Worm (Caenorhabditis elegans) whole organism, young adult: ENCODE results near the gene C27A7.5.

Source experiments
- B0035.1 ChIP-seq: sonication (generic microtip); optimal IDR thresholded peaks from 2 replicates; lab custom pipeline; 2016; ENCODE audit warnings: missing genetic modification characterization, mild to moderate bottlenecking, missing compliant biosample characterization, missing genotype, missing genetic modification reagents
- F39B2.1 ChIP-seq: fragments of 200-800 bp; sonication (Bioruptor generic); IDR thresholded peaks from 2 replicates; pipeline ENCODE4 v1.3.6; 2022; ENCODE audit warnings: missing genetic modification reagents, missing genetic modification characterization, missing compliant biosample characterization
- F49E8.2 ChIP-seq: sonication (generic microtip); optimal IDR thresholded peaks from 3 replicates; lab custom pipeline; 2017; ENCODE audit warnings: missing genetic modification characterization, mild to moderate bottlenecking, missing compliant biosample characterization, antibody characterized with exemption, moderate library complexity; ENCODE audit not compliant: insufficient read depth
- aptf-2 ChIP-seq: fragments of 200-800 bp; sonication (Bioruptor generic); conservative IDR thresholded peaks from 2 replicates; pipeline ENCODE4 v1.3.6; 2022; ENCODE audit warnings: missing genetic modification reagents, missing genetic modification characterization, missing compliant biosample characterization
- gei-17 ChIP-seq: fragments of 200-800 bp; sonication (Bioruptor generic); optimal IDR thresholded peaks from 2 replicates; lab custom pipeline; 2018; ENCODE audit warnings: mild to moderate bottlenecking, missing genetic modification characterization, missing compliant biosample characterization
- mcd-1 ChIP-seq: fragments of 200-800 bp; sonication (Bioruptor generic); IDR thresholded peaks from 2 replicates; pipeline ENCODE4 v1.3.6; 2022; ENCODE audit warnings: missing genetic modification reagents, missing genetic modification characterization, missing compliant biosample characterization
- pha-4 ChIP-seq: fragments of 150-350 bp; sonication (generic microtip); optimal IDR thresholded peaks from 2 replicates; lab custom pipeline; 2014; ENCODE audit warnings: missing biosample characterization, missing genetic modification reagents, missing genetic modification characterization
- tbx-9 ChIP-seq: sonication (generic microtip); optimal IDR thresholded peaks from 2 replicates; lab custom pipeline; 2016; ENCODE audit warnings: borderline replicate concordance, missing genetic modification characterization, inconsistent platforms, missing compliant biosample characterization
- unc-62 ChIP-seq: fragments of 150-350 bp; optimal IDR thresholded peaks from 2 replicates; lab custom pipeline; 2014; ENCODE audit warnings: missing biosample characterization, missing genetic modification reagents, missing genetic modification characterization

DNA sequence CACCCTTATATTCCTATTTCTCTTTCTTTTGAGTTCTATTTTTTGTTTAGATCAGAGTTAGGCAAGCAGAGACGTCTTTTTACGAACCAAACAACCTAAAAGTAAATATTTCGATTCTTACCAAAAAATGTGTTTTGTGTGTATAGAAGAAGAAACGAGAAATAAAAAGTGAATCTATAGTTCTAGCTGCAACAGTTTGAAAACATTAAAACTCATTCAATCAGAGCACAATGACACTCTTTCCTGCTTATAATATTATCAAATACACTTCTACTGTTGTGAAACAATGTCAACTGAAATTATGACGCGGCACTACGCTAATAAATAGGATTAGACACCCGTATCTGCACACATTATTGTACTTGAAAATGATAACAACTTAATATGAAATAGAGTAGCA lies 33.7 kb upstream of the C27A7.5 start, which contains the start of gene ZK836.3:
- no peak for TF ChIP-seq B0035.1
- TF ChIP-seq tbx-9 = no peak
- no peak for TF ChIP-seq pha-4 (tag; lab: Kevin White, UChicago)
- TF ChIP-seq unc-62 = no peak
- TF ChIP-seq F39B2.1 (GFP tag; lab: Robert Waterston, UW) = no peak
- TF ChIP-seq aptf-2 (GFP tag; lab: Robert Waterston, UW) = no peak
- TF ChIP-seq F49E8.2 (tag; lab: Kevin White, UChicago) = no peak
- TF ChIP-seq mcd-1 (GFP tag; lab: Robert Waterston, UW) = no peak
- TF ChIP-seq gei-17 (GFP tag; lab: Kevin White, UChicago) = no peak
